Fruit fly (Drosophila melanogaster) whole organism, wandering third instar larva: Measurements from ENCODE around the gene lilli.

ENCODE experiments used
- Dfd ChIP-seq: fragments of >200 bp; optimal IDR thresholded peaks from 2 replicates; lab custom pipeline; 2017; ENCODE audit warnings: missing biosample characterization, missing genetic modification characterization
- Dif ChIP-seq: fragments of 200-275, 200-300 bp; sonication (Bioruptor generic); optimal IDR thresholded peaks from 2 replicates; lab custom pipeline; 2018; ENCODE audit warnings: missing biosample characterization, missing genetic modification characterization; ENCODE audit not compliant: partially characterized antibody
- Hnf4 ChIP-seq: fragments of 200-800 bp; sonication (Bioruptor generic); optimal IDR thresholded peaks from 2 replicates; lab custom pipeline; 2016; ENCODE audit warnings: missing biosample characterization, mild to moderate bottlenecking, missing genetic modification characterization
- Hr78 ChIP-seq: fragments of >200 bp; optimal IDR thresholded peaks from 2 replicates; lab custom pipeline; 2017; ENCODE audit warnings: missing biosample characterization, missing genetic modification characterization
- Myc ChIP-seq: fragments of >200 bp; optimal IDR thresholded peaks from 2 replicates; lab custom pipeline; 2017
- OdsH ChIP-seq: fragments of 200-800 bp; sonication (Bioruptor generic); optimal IDR thresholded peaks from 2 replicates; lab custom pipeline; 2016; ENCODE audit warnings: missing biosample characterization, mild to moderate bottlenecking, missing genetic modification characterization
- Rel ChIP-seq, 2 experiments: fragments of 200-800 bp; sonication (Bioruptor generic) in 1 of 2; optimal IDR thresholded peaks; 2 replicates in 1 of 2; 3 replicates in 1 of 2; lab custom pipeline; 2016 to 2019; ENCODE audit warnings: mild to moderate bottlenecking in 2 of 2, missing biosample characterization in 2 of 2, missing genetic modification characterization in 2 of 2, moderate library complexity in 1 of 2
- br ChIP-seq: fragments of 200-800 bp; sonication (Bioruptor generic); optimal IDR thresholded peaks from 2 replicates; lab custom pipeline; 2016; ENCODE audit warnings: missing biosample characterization, missing genetic modification characterization
- dmrt93B ChIP-seq: fragments of 200-800 bp; sonication (Bioruptor generic); optimal IDR thresholded peaks from 2 replicates; lab custom pipeline; 2018; ENCODE audit warnings: missing biosample characterization, mild to moderate bottlenecking, missing genetic modification characterization
- ey ChIP-seq: fragments of 200-800 bp; sonication (Bioruptor generic); optimal IDR thresholded peaks from 2 replicates; lab custom pipeline; 2016; ENCODE audit warnings: missing biosample characterization, missing genetic modification characterization
- h ChIP-seq: fragments of 200-800 bp; sonication (Bioruptor generic); optimal IDR thresholded peaks from 3 replicates; lab custom pipeline; 2016; ENCODE audit warnings: missing biosample characterization, mild to moderate bottlenecking, missing genetic modification characterization
- psq ChIP-seq: fragments of 200-800 bp; sonication (Bioruptor generic); optimal IDR thresholded peaks from 3 replicates; lab custom pipeline; 2017; ENCODE audit warnings: missing biosample characterization, mild to moderate bottlenecking, missing genetic modification characterization, moderate library complexity
- rgr ChIP-seq: fragments of 200-800 bp; sonication (Bioruptor generic); optimal IDR thresholded peaks from 3 replicates; lab custom pipeline; 2016; ENCODE audit warnings: missing biosample characterization, mild to moderate bottlenecking, missing genetic modification characterization

- TF ChIP-seq Dfd (GFP tag; lab: Kevin White, UChicago): no peak
- TF ChIP-seq Dif: no peak
- TF ChIP-seq psq (GFP tag; lab: Kevin White, UChicago): no peak
- TF ChIP-seq rgr (GFP tag; lab: Kevin White, UChicago): no peak
- no peak for TF ChIP-seq OdsH (GFP tag; lab: Kevin White, UChicago)
- TF ChIP-seq Hnf4 (GFP tag; lab: Kevin White, UChicago): no peak
- no peak for TF ChIP-seq Hr78
- no peak for TF ChIP-seq br (GFP tag; lab: Kevin White, UChicago)
- TF ChIP-seq h (GFP tag; lab: Kevin White, UChicago): no peak
- TF ChIP-seq ey: no peak
- no peak for TF ChIP-seq dmrt93B
- TF ChIP-seq Myc: no peak
- no peak for TF ChIP-seq Rel (GFP tag; optimal IDR thresholded peaks at IDR 0.05; lab: Kevin White, UChicago)
- no peak for TF ChIP-seq Rel (tag; optimal IDR thresholded peaks at IDR 0.05; lab: Kevin White, UChicago)
These were observed 25.2 kb downstream of the lilli start for dm6 chr2L:2910957-2911356.
